Worm (Caenorhabditis elegans) whole organism, L2 larva: ENCODE results near the gene scl-11.

Source experiments
- C34F6.9 ChIP-seq: fragments of 150-350 bp; optimal IDR thresholded peaks from 2 replicates; lab custom pipeline; 2014; ENCODE audit warnings: missing biosample characterization, missing genetic modification characterization
- F13H6.1 ChIP-seq: sonication (generic microtip); optimal IDR thresholded peaks from 2 replicates; lab custom pipeline; 2016; ENCODE audit warnings: missing genetic modification characterization, missing compliant biosample characterization
- R02D3.7 ChIP-seq: fragments of 150-350 bp; optimal IDR thresholded peaks from 2 replicates; lab custom pipeline; 2014; ENCODE audit warnings: missing biosample characterization, missing genetic modification characterization
- Y55F3AM.14 ChIP-seq: fragments of 200-800 bp; sonication (Bioruptor generic); optimal IDR thresholded peaks from 2 replicates; lab custom pipeline; 2018; ENCODE audit warnings: mild to moderate bottlenecking, missing genetic modification characterization, missing compliant biosample characterization
- ZK546.5 ChIP-seq: sonication (generic microtip); optimal IDR thresholded peaks from 2 replicates; lab custom pipeline; 2017; ENCODE audit warnings: missing biosample characterization, missing genetic modification characterization
- alr-1 ChIP-seq: fragments of 150-350 bp; optimal IDR thresholded peaks from 2 replicates; lab custom pipeline; 2014; ENCODE audit warnings: missing biosample characterization, missing genetic modification characterization
- aly-2 ChIP-seq: fragments of 150-350 bp; optimal IDR thresholded peaks from 2 replicates; lab custom pipeline; 2014; ENCODE audit warnings: missing biosample characterization, missing genetic modification characterization
- ama-1 ChIP-seq: fragments of 150-350 bp; optimal IDR thresholded peaks from 2 replicates; lab custom pipeline; 2018; ENCODE audit warnings: inconsistent platforms
- blmp-1 ChIP-seq: sonication (generic microtip); optimal IDR thresholded peaks from 2 replicates; lab custom pipeline; 2017; ENCODE audit warnings: missing genetic modification characterization, mild to moderate bottlenecking, missing compliant biosample characterization, antibody characterized with exemption, moderate library complexity; ENCODE audit not compliant: insufficient read depth
- crh-2 ChIP-seq: sonication (generic microtip); optimal IDR thresholded peaks from 2 replicates; lab custom pipeline; 2017; ENCODE audit warnings: missing biosample characterization, missing genetic modification characterization
- dmd-4 ChIP-seq: sonication (generic microtip); optimal IDR thresholded peaks from 2 replicates; lab custom pipeline; 2017; ENCODE audit warnings: missing biosample characterization, missing genetic modification characterization
- egl-27 ChIP-seq: sonication (generic microtip); optimal IDR thresholded peaks from 3 replicates; lab custom pipeline; 2017; ENCODE audit warnings: missing biosample characterization, missing genetic modification reagents, missing genetic modification characterization
- elt-1 ChIP-seq: fragments of 150-350 bp; optimal IDR thresholded peaks from 2 replicates; lab custom pipeline; 2014; ENCODE audit warnings: missing biosample characterization, missing genetic modification characterization
- elt-3 ChIP-seq: sonication (generic microtip); optimal IDR thresholded peaks from 2 replicates; lab custom pipeline; 2017; ENCODE audit warnings: missing biosample characterization, missing genetic modification characterization
- fos-1 ChIP-seq: fragments of 150-350 bp; optimal IDR thresholded peaks from 2 replicates; lab custom pipeline; 2014; ENCODE audit warnings: missing biosample characterization, missing genetic modification characterization
- gmeb-1 ChIP-seq: fragments of 150-350 bp; optimal IDR thresholded peaks from 2 replicates; lab custom pipeline; 2014; ENCODE audit warnings: missing biosample characterization, missing genetic modification characterization
- lin-11 ChIP-seq: fragments of 150-350 bp; sonication (generic microtip); optimal IDR thresholded peaks from 2 replicates; lab custom pipeline; 2014; ENCODE audit warnings: missing biosample characterization, missing genetic modification characterization, inconsistent platforms, mixed read lengths
- lin-13 ChIP-seq: fragments of 150-350 bp; optimal IDR thresholded peaks from 2 replicates; lab custom pipeline; 2014; ENCODE audit warnings: missing biosample characterization, missing genetic modification reagents, missing genetic modification characterization
- lin-39 ChIP-seq: fragments of 150-350 bp; optimal IDR thresholded peaks from 2 replicates; lab custom pipeline; 2014; ENCODE audit warnings: missing biosample characterization, missing genetic modification reagents, missing genetic modification characterization
- lsy-2 ChIP-seq, 2 experiments: fragments of 150-350 bp in 1 of 2; sonication (generic microtip) in 1 of 2; optimal IDR thresholded peaks; 2 replicates each; lab custom pipeline; 2014 to 2017; ENCODE audit warnings: missing biosample characterization in 2 of 2, missing genetic modification characterization in 2 of 2
- mab-5 ChIP-seq: fragments of 150-350 bp; optimal IDR thresholded peaks from 2 replicates; lab custom pipeline; 2014; ENCODE audit warnings: missing biosample characterization, missing genetic modification characterization
- mdl-1 ChIP-seq, 2 experiments: fragments of 150-350 bp in 1 of 2; sonication (generic microtip) in 1 of 2; optimal IDR thresholded peaks; 2 replicates each; lab custom pipeline; 2017; ENCODE audit warnings: missing biosample characterization in 2 of 2, missing genetic modification characterization in 2 of 2
- nhr-12 ChIP-seq: fragments of 150-350 bp; optimal IDR thresholded peaks from 2 replicates; lab custom pipeline; 2014; ENCODE audit warnings: missing biosample characterization, missing genetic modification characterization
- nhr-129 ChIP-seq: fragments of 150-350 bp; optimal IDR thresholded peaks from 2 replicates; lab custom pipeline; 2014; ENCODE audit warnings: missing biosample characterization, missing genetic modification characterization
- nhr-21 ChIP-seq: fragments of 150-350 bp; optimal IDR thresholded peaks from 2 replicates; lab custom pipeline; 2014; ENCODE audit warnings: missing biosample characterization, missing genetic modification characterization
- nhr-25 ChIP-seq: fragments of 150-350 bp; sonication (generic microtip); optimal IDR thresholded peaks from 3 replicates; lab custom pipeline; 2014; ENCODE audit warnings: missing biosample characterization, missing genetic modification characterization
- nhr-77 ChIP-seq: fragments of 150-350 bp; optimal IDR thresholded peaks from 2 replicates; lab custom pipeline; 2014; ENCODE audit warnings: missing biosample characterization, missing genetic modification characterization
- peb-1 ChIP-seq: fragments of 150-350 bp; optimal IDR thresholded peaks from 2 replicates; lab custom pipeline; 2014; ENCODE audit warnings: missing biosample characterization, missing genetic modification characterization
- sem-4 ChIP-seq: fragments of 150-350 bp; optimal IDR thresholded peaks from 2 replicates; lab custom pipeline; 2014; ENCODE audit warnings: missing biosample characterization, missing genetic modification reagents, missing genetic modification characterization
- sma-3 ChIP-seq: sonication (generic microtip); optimal IDR thresholded peaks from 2 replicates; lab custom pipeline; 2016; ENCODE audit warnings: missing genetic modification reagents, missing genetic modification characterization, missing compliant biosample characterization
- sma-9 ChIP-seq, 2 experiments: fragments of 150-350 bp in 1 of 2; sonication (generic microtip) in 1 of 2; optimal IDR thresholded peaks; 2 replicates each; lab custom pipeline; 2014 to 2016; ENCODE audit warnings: missing genetic modification characterization in 2 of 2, mild to moderate bottlenecking in 1 of 2, missing biosample characterization in 1 of 2, missing compliant biosample characterization in 1 of 2, missing genetic modification reagents in 1 of 2, moderate library complexity in 1 of 2
- unc-39 ChIP-seq: fragments of 150-350 bp; optimal IDR thresholded peaks from 2 replicates; lab custom pipeline; 2014; ENCODE audit warnings: missing biosample characterization, missing genetic modification characterization
- unc-55 ChIP-seq: fragments of 150-350 bp; sonication (generic microtip); optimal IDR thresholded peaks from 3 replicates; lab custom pipeline; 2014; ENCODE audit warnings: missing biosample characterization, missing genetic modification reagents, missing genetic modification characterization
- unc-62 ChIP-seq: fragments of 150-350 bp; optimal IDR thresholded peaks from 2 replicates; lab custom pipeline; 2014; ENCODE audit warnings: missing biosample characterization, missing genetic modification reagents, missing genetic modification characterization
- zag-1 ChIP-seq: fragments of 150-350 bp; optimal IDR thresholded peaks from 2 replicates; lab custom pipeline; 2014; ENCODE audit warnings: missing biosample characterization, missing genetic modification characterization
- ztf-4 ChIP-seq: fragments of 150-350 bp; optimal IDR thresholded peaks from 2 replicates; lab custom pipeline; 2014; ENCODE audit warnings: missing biosample characterization, missing genetic modification characterization

scl-11 gene

ce11 chrIV:13070142-13070541 is 19.0 kb downstream of the scl-11 start, which contains the start of gene scl-7:
scl-7 (plus strand) TSS chrIV:13070442.
- TF ChIP-seq sma-9 (GFP tag; optimal IDR thresholded peaks at IDR 0.05; lab: Kevin White, UChicago) (no peak), sma-9 (tag; optimal IDR thresholded peaks at IDR 0.05; lab: Kevin White, UChicago) (no peak), lin-11 (tag; lab: Kevin White, UChicago) (no peak), elt-1 (tag; lab: Kevin White, UChicago) (no peak), egl-27 (no peak), C34F6.9 (tag; lab: Kevin White, UChicago) (no peak), nhr-21 (tag; lab: Kevin White, UChicago) (no peak), unc-55 (GFP tag; lab: Kevin White, UChicago) (no peak), ZK546.5 (tag; lab: Kevin White, UChicago) (no peak), crh-2 (no peak), ama-1 (lab: Kevin White, UChicago) (no peak), nhr-77 (tag; lab: Kevin White, UChicago) (no peak), aly-2 (no peak), peb-1 (tag; lab: Kevin White, UChicago) (no peak), R02D3.7 (tag; lab: Kevin White, UChicago) (no peak), lin-13 (GFP tag; lab: Kevin White, UChicago) (no peak), sem-4 (tag; lab: Kevin White, UChicago) (no peak), ztf-4 (tag; lab: Kevin White, UChicago) (no peak), mdl-1 (tag; optimal IDR thresholded peaks at IDR 0.05; lab: Kevin White, UChicago) (no peak)
- TF ChIP-seq, all 48 proteins: peak for 0

DNA sequence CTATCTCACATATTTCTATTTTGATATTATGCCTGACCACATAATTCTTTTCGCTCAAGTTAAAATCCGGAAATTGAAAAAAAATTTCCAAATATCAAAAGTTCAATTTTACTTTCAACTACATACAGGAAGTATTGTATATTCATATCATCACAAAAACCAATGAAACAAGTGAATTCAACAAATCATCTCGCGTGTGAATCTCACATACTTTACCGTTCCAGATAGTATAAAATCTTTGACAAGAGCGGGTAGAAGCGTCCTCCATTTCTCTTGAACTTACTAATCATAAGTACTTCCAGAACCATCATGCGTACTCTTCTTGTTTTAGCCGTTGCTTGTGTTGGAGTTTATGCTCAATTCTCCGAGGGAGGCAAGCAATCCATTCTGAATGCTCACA is 20.3 kb downstream of the scl-11 start, which contains the start of gene scl-8:
Gene scl-8, plus strand, starts transcription at position 301 of the 400 bp plus-strand sequence.
- TF ChIP-seq elt-1 (tag; lab: Kevin White, UChicago) (no peak), crh-2 (no peak), R02D3.7 (tag; lab: Kevin White, UChicago) (no peak), dmd-4 (tag; lab: Kevin White, UChicago) (no peak), nhr-12 (tag; lab: Kevin White, UChicago) (no peak), lin-39 (tag; lab: Kevin White, UChicago) (no peak), unc-39 (tag; lab: Kevin White, UChicago) (no peak), zag-1 (tag; lab: Kevin White, UChicago) (no peak), aly-2 (no peak), nhr-129 (tag; lab: Kevin White, UChicago) (no peak), blmp-1 (no peak), C34F6.9 (tag; lab: Kevin White, UChicago) (no peak)

DNA sequence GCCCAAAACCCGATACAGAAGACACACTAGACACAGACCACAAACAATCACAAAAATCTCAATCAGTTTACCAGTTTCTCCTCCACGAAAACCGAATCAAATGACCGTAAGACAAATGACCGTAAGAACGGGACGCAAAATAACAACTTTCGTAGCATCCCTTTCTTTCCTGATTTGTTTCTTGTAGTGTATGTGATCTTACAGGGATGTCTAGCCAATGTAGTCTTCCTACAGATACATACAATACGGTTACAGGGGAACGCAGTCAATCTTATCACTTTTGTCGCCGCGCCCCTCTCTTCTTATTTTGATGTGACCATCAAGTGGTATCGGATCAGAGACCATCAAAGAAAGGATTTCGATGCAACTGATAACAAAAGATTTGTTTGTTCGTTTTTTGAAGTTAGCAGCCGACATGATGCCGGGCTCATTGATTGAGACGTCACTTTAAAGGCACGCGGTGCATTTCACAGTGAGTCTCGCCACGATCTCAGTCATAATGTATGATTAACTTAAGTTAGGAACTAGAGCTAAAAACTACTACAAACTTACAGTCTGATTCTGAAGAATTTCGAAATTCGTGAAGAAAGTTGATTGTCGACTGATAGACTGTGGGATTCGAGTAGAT is 24.6 kb downstream of the scl-11 start:
- TF ChIP-seq aly-2 (no peak), sma-3 (GFP tag; lab: Kevin White, UChicago) (peak; percentile 57), alr-1 (tag; lab: Kevin White, UChicago) (no peak), fos-1 (tag; lab: Kevin White, UChicago) (peak; percentile 30), peb-1 (tag; lab: Kevin White, UChicago) (no peak), C34F6.9 (tag; lab: Kevin White, UChicago) (no peak), sma-9 (GFP tag; optimal IDR thresholded peaks at IDR 0.05; lab: Kevin White, UChicago) (peak; percentile 78), sma-9 (tag; optimal IDR thresholded peaks at IDR 0.05; lab: Kevin White, UChicago) (no peak), nhr-77 (tag; lab: Kevin White, UChicago) (no peak), unc-55 (GFP tag; lab: Kevin White, UChicago) (no peak), ztf-4 (tag; lab: Kevin White, UChicago) (no peak), mab-5 (tag; lab: Kevin White, UChicago) (no peak), F13H6.1 (tag; lab: Kevin White, UChicago) (no peak), blmp-1 (peak; percentile 33), nhr-129 (tag; lab: Kevin White, UChicago) (peak; percentile 80), nhr-25 (tag; lab: Kevin White, UChicago) (peak; percentile 26), Y55F3AM.14 (GFP tag; lab: Kevin White, UChicago) (no peak), unc-62 (GFP tag; lab: Kevin White, UChicago) (no peak), lsy-2 (tag; optimal IDR thresholded peaks at IDR 0.05; lab: Kevin White, UChicago) (no peak), gmeb-1 (tag; lab: Kevin White, UChicago) (peak; percentile 6), unc-39 (tag; lab: Kevin White, UChicago) (no peak), nhr-21 (tag; lab: Kevin White, UChicago) (peak; percentile 48), elt-3 (tag; lab: Kevin White, UChicago) (no peak)
